Worm (Caenorhabditis elegans) whole organism, mixed stage, embryonic: Measurements from ENCODE around the gene Y110A2AL.10.

Source experiments
- lsy-2 ChIP-seq: fragments of 150-350 bp; optimal IDR thresholded peaks from 2 replicates; lab custom pipeline; 2014; ENCODE audit warnings: missing biosample characterization, missing genetic modification characterization
- snpc-4 ChIP-seq: fragments of 150-350 bp; optimal IDR thresholded peaks from 2 replicates; lab custom pipeline; 2014; ENCODE audit warnings: missing biosample characterization, missing genetic modification characterization
- sptf-1 ChIP-seq: sonication (generic microtip); optimal IDR thresholded peaks from 2 replicates; lab custom pipeline; 2017; ENCODE audit warnings: mild to moderate bottlenecking, missing genetic modification characterization, moderate library complexity, missing compliant biosample characterization
- ztf-11 ChIP-seq: fragments of 150-350 bp; optimal IDR thresholded peaks from 2 replicates; lab custom pipeline; 2014; ENCODE audit warnings: missing biosample characterization, missing genetic modification characterization

DNA sequence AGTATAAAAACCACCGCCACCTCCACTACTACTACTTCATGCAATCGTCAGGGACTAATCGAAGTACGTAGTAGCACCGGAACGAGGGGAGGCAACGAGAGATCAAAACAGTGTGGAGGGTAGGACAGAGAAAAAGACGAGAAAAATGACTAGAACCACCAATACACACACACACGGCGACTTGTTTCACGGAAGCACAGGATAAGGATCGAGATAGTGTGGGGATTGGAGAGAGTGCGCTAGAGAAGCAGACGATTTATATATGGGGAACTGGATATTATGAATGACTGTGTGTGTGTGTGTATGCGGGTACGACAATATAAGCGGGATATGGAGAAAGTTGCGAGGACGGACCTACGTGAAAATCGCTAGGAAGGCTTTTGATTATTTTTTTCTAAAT is 16.9 kb downstream of the Y110A2AL.10 start:
- TF ChIP-seq sptf-1 (tag; lab: Kevin White, UChicago) (no peak), snpc-4 (tag; lab: Kevin White, UChicago) (no peak), ztf-11 (tag; lab: Kevin White, UChicago) (no peak), lsy-2 (tag; lab: Kevin White, UChicago) (no peak)
